Fruit fly (Drosophila melanogaster) whole organism, wandering third instar larva: ENCODE measurements around the gene Glut1.

Experiments
- Abd-B ChIP-seq: fragments of >200 bp; optimal IDR thresholded peaks from 2 replicates; lab custom pipeline; 2017; ENCODE audit warnings: missing biosample characterization, missing genetic modification characterization
- CG32264 ChIP-seq: fragments of 200-800 bp; sonication (Bioruptor generic); optimal IDR thresholded peaks from 2 replicates; lab custom pipeline; 2016; ENCODE audit warnings: missing biosample characterization, missing genetic modification characterization
- CG9705 ChIP-seq: fragments of 200-800 bp; sonication (Bioruptor generic); optimal IDR thresholded peaks from 2 replicates; lab custom pipeline; 2018; ENCODE audit warnings: missing biosample characterization, mild to moderate bottlenecking, missing genetic modification characterization
- CrebA ChIP-seq: fragments of 200-800 bp; sonication (Bioruptor generic); optimal IDR thresholded peaks from 2 replicates; lab custom pipeline; 2016; ENCODE audit warnings: missing biosample characterization, mild to moderate bottlenecking, missing genetic modification characterization, borderline replicate concordance
- Dfd ChIP-seq: fragments of >200 bp; optimal IDR thresholded peaks from 2 replicates; lab custom pipeline; 2017; ENCODE audit warnings: missing biosample characterization, missing genetic modification characterization
- GATAd ChIP-seq: sonication (Bioruptor generic); optimal IDR thresholded peaks from 2 replicates; lab custom pipeline; 2016; ENCODE audit warnings: missing biosample characterization, missing genetic modification characterization
- HLH106 ChIP-seq: fragments of 200-800 bp; optimal IDR thresholded peaks from 3 replicates; lab custom pipeline; 2019; ENCODE audit warnings: missing biosample characterization, mild to moderate bottlenecking, missing genetic modification characterization, moderate library complexity
- Hnf4 ChIP-seq: fragments of 200-800 bp; sonication (Bioruptor generic); optimal IDR thresholded peaks from 2 replicates; lab custom pipeline; 2016; ENCODE audit warnings: missing biosample characterization, mild to moderate bottlenecking, missing genetic modification characterization
- Hr78 ChIP-seq: fragments of >200 bp; optimal IDR thresholded peaks from 2 replicates; lab custom pipeline; 2017; ENCODE audit warnings: missing biosample characterization, missing genetic modification characterization
- Hr83 ChIP-seq: fragments of 200-300 bp; sonication (Bioruptor generic); optimal IDR thresholded peaks from 2 replicates; lab custom pipeline; 2016; ENCODE audit warnings: missing biosample characterization, mild to moderate bottlenecking, missing genetic modification characterization, moderate library complexity; ENCODE audit not compliant: poor library complexity, severe bottlenecking
- Jra ChIP-seq: sonication (Bioruptor generic); optimal IDR thresholded peaks from 2 replicates; lab custom pipeline; 2016; ENCODE audit warnings: missing biosample characterization, missing genetic modification characterization
- Mio ChIP-seq: sonication (Bioruptor generic); optimal IDR thresholded peaks from 2 replicates; lab custom pipeline; 2016; ENCODE audit warnings: missing biosample characterization, missing genetic modification characterization
- Myc ChIP-seq: fragments of >200 bp; optimal IDR thresholded peaks from 2 replicates; lab custom pipeline; 2017
- N ChIP-seq: fragments of >200 bp; optimal IDR thresholded peaks from 2 replicates; lab custom pipeline; 2018; ENCODE audit warnings: missing biosample characterization, missing external identifiers, missing genetic modification characterization
- OdsH ChIP-seq: fragments of 200-800 bp; sonication (Bioruptor generic); optimal IDR thresholded peaks from 2 replicates; lab custom pipeline; 2016; ENCODE audit warnings: missing biosample characterization, mild to moderate bottlenecking, missing genetic modification characterization
- Rel ChIP-seq, 2 experiments: fragments of 200-800 bp; sonication (Bioruptor generic) in 1 of 2; optimal IDR thresholded peaks; 2 replicates in 1 of 2; 3 replicates in 1 of 2; lab custom pipeline; 2016 to 2019; ENCODE audit warnings: mild to moderate bottlenecking in 2 of 2, missing biosample characterization in 2 of 2, missing genetic modification characterization in 2 of 2, moderate library complexity in 1 of 2
- Sp1 ChIP-seq: fragments of 200-800 bp; sonication (Bioruptor generic); optimal IDR thresholded peaks from 3 replicates; lab custom pipeline; 2019; ENCODE audit warnings: missing biosample characterization, mild to moderate bottlenecking, missing genetic modification characterization, moderate library complexity
- br ChIP-seq: fragments of 200-800 bp; sonication (Bioruptor generic); optimal IDR thresholded peaks from 2 replicates; lab custom pipeline; 2016; ENCODE audit warnings: missing biosample characterization, missing genetic modification characterization
- brk ChIP-seq: fragments of 200-800 bp; sonication (Bioruptor generic); optimal IDR thresholded peaks from 2 replicates; lab custom pipeline; 2016; ENCODE audit warnings: missing biosample characterization, mild to moderate bottlenecking, missing genetic modification characterization
- dl ChIP-seq, 2 experiments: fragments of 175-275, 200-275 bp in 1 of 2; fragments of 200-275 bp in 1 of 2; sonication (Bioruptor generic); optimal IDR thresholded peaks; lab custom pipeline; 2018; ENCODE audit warnings: mild to moderate bottlenecking in 2 of 2, missing biosample characterization in 2 of 2, missing genetic modification characterization in 2 of 2, moderate library complexity in 2 of 2; ENCODE audit not compliant: partially characterized antibody in 2 of 2, insufficient read depth in 1 of 2
- ey ChIP-seq: fragments of 200-800 bp; sonication (Bioruptor generic); optimal IDR thresholded peaks from 2 replicates; lab custom pipeline; 2016; ENCODE audit warnings: missing biosample characterization, missing genetic modification characterization
- foxo ChIP-seq, 2 experiments: fragments of 200-800 bp; sonication (Bioruptor generic); optimal IDR thresholded peaks; 2 replicates in 1 of 2; 3 replicates in 1 of 2; lab custom pipeline; 2016 to 2017; ENCODE audit warnings: missing biosample characterization in 2 of 2, missing genetic modification characterization in 2 of 2
- fru ChIP-seq: fragments of 200-800 bp; sonication (Bioruptor generic); optimal IDR thresholded peaks from 3 replicates; lab custom pipeline; 2016; ENCODE audit warnings: missing biosample characterization, mild to moderate bottlenecking, missing genetic modification characterization
- h ChIP-seq: fragments of 200-800 bp; sonication (Bioruptor generic); optimal IDR thresholded peaks from 3 replicates; lab custom pipeline; 2016; ENCODE audit warnings: missing biosample characterization, mild to moderate bottlenecking, missing genetic modification characterization
- jim ChIP-seq: fragments of 175-275, 200-325 bp; sonication (Bioruptor generic); optimal IDR thresholded peaks from 2 replicates; lab custom pipeline; 2016; ENCODE audit warnings: missing biosample characterization, mild to moderate bottlenecking, missing genetic modification characterization
- lola ChIP-seq: fragments of >200 bp; optimal IDR thresholded peaks from 2 replicates; lab custom pipeline; 2017; ENCODE audit warnings: missing biosample characterization, missing genetic modification characterization
- psq ChIP-seq: fragments of 200-800 bp; sonication (Bioruptor generic); optimal IDR thresholded peaks from 3 replicates; lab custom pipeline; 2017; ENCODE audit warnings: missing biosample characterization, mild to moderate bottlenecking, missing genetic modification characterization, moderate library complexity
- rgr ChIP-seq: fragments of 200-800 bp; sonication (Bioruptor generic); optimal IDR thresholded peaks from 3 replicates; lab custom pipeline; 2016; ENCODE audit warnings: missing biosample characterization, mild to moderate bottlenecking, missing genetic modification characterization
- sage ChIP-seq: fragments of 200-800 bp; sonication (Bioruptor generic); optimal IDR thresholded peaks from 2 replicates; lab custom pipeline; 2016; ENCODE audit warnings: missing biosample characterization, mild to moderate bottlenecking, missing genetic modification characterization
- sv ChIP-seq: fragments of 200-800 bp; sonication (Bioruptor generic); optimal IDR thresholded peaks from 3 replicates; lab custom pipeline; 2016; ENCODE audit warnings: missing biosample characterization, missing genetic modification characterization
- tai ChIP-seq: sonication (Bioruptor generic); optimal IDR thresholded peaks from 2 replicates; lab custom pipeline; 2016; ENCODE audit warnings: missing biosample characterization, missing genetic modification characterization
- usp ChIP-seq: fragments of >200 bp; optimal IDR thresholded peaks from 2 replicates; lab custom pipeline; 2017; ENCODE audit warnings: missing biosample characterization, missing genetic modification characterization
- woc ChIP-seq: sonication (Bioruptor generic); optimal IDR thresholded peaks from 2 replicates; lab custom pipeline; 2016; ENCODE audit warnings: missing biosample characterization, mild to moderate bottlenecking, missing genetic modification characterization

Gene Glut1

DNA sequence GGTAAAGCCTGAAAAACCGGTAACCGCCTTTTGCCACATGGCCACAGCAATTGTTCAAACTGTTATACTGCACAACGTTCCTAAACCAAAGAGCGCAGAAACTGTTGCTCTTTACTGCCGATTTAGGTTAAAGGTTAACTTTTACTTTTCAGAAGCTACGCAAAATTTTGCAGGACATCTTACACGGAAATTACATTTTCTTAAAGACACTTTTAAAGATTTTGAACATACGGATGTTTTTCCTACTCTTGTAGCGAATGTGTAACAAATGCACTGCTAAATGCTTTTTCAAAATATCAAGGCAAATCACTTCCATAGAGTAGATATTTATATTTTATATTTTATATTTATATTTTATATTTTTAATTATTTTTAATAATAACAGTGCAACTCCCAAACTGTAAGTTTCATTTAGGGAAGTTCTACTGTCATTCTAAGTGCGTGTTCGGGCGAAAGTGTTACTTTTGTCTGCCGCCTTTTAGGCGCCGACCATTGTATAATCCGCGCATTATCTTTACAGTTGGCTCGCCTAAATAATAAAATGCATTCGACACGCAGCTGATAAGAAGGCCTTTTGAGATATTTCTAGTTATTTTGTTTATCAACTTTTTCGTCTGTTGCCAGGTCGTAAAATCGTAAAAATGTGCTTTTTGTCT lies 31.5 kb upstream of the Glut1 start:
- no peak for TF ChIP-seq h (GFP tag; lab: Kevin White, UChicago)
- no peak for TF ChIP-seq Dfd (GFP tag; lab: Kevin White, UChicago)
- no peak for TF ChIP-seq foxo (GFP tag; optimal IDR thresholded peaks at IDR 0.05; lab: Kevin White, UChicago)
- TF ChIP-seq N (GFP tag; lab: Kevin White, UChicago), result no peak
- no peak for TF ChIP-seq Hr78
- TF ChIP-seq CG9705 (GFP tag; lab: Kevin White, UChicago), result no peak
- TF ChIP-seq lola, result no peak
- TF ChIP-seq Abd-B (GFP tag; lab: Kevin White, UChicago), result no peak
- no peak for TF ChIP-seq psq (GFP tag; lab: Kevin White, UChicago)
- TF ChIP-seq OdsH (GFP tag; lab: Kevin White, UChicago), result no peak
- no peak for TF ChIP-seq sv

DNA sequence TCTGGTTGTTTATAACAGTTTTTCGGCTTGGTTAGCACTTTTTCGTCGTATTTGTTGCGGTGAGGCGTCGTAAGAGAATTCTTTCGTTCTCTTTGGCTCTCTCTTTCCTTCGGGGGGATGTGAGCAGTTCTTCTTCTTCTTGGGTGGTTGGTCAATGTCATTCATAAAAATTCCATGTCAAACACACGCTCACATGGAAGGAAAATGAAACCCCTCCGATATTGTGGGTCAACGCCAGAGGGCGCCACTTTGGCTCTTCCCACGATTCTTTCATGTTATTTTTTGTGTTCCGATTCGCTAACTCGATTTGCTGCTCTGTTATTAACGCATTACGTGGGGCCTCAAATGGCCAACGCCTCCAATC lies 31.0 kb upstream of the Glut1 start:
- TF ChIP-seq CrebA (GFP tag; lab: Kevin White, UChicago), result no peak
- TF ChIP-seq Myc, result no peak

DNA sequence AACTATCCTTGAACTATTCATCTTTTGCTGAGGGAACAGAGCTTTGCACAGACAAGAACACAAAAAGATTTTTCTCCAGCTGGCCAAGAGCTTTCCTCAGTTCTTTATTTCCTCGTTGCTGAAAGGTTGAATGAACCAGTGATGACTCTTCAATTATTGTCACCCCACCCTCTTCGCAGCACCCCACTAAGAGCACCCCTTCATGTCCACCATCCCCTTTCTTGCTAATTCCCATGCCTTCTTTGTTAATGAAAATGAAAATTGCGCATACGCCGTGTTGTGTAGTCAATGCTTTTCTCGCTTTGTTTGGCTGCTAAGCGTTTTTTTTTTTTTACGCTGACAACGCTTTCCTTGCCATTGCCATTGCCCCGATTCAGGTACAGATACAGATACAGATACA lies 30.1 kb upstream of the Glut1 start:
- no peak for TF ChIP-seq Hr83 (GFP tag; lab: Kevin White, UChicago)
- no peak for TF ChIP-seq Hr78
- no peak for TF ChIP-seq foxo (GFP tag; optimal IDR thresholded peaks at IDR 0.05; lab: Kevin White, UChicago)
- TF ChIP-seq rgr (GFP tag; lab: Kevin White, UChicago), result no peak
- no peak for TF ChIP-seq lola
- TF ChIP-seq brk (GFP tag; lab: Kevin White, UChicago), result no peak
- no peak for TF ChIP-seq br (GFP tag; lab: Kevin White, UChicago)
- TF ChIP-seq N (GFP tag; lab: Kevin White, UChicago), result no peak
- TF ChIP-seq Myc, result no peak
- no peak for TF ChIP-seq CG32264
- TF ChIP-seq Sp1 (GFP tag; lab: Kevin White, UChicago), result no peak
- TF ChIP-seq tai, result no peak
- TF ChIP-seq sv, result no peak
- TF ChIP-seq Dfd (GFP tag; lab: Kevin White, UChicago), result no peak
- no peak for TF ChIP-seq woc (GFP tag; lab: Kevin White, UChicago)
- TF ChIP-seq usp, result no peak

DNA sequence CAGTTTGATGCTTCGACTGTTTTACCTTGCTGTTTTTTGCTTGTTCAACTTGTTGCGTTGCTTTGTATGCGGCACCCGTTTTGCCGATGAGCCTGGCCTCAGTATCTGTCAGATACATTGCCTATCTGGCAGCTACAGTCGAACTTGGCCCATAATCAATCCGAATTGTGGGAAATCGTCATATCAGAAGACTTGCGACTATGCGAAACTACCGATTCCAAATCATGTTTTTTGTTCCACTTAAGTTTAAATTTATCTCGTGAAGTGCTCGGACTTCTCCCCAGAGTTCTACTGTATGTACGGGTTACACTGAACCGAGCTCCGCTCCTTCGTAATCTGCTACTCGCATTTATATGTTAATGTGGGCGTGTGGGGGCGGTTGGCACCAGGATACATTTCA lies 29.6 kb upstream of the Glut1 start:
- TF ChIP-seq ey (GFP tag; lab: Kevin White, UChicago), result no peak
- no peak for TF ChIP-seq Myc
- TF ChIP-seq Sp1 (GFP tag; lab: Kevin White, UChicago), result no peak
- TF ChIP-seq CG32264, result no peak
- no peak for TF ChIP-seq Hnf4 (GFP tag; lab: Kevin White, UChicago)
- no peak for TF ChIP-seq psq (GFP tag; lab: Kevin White, UChicago)
- no peak for TF ChIP-seq Mio (GFP tag; lab: Kevin White, UChicago)
- no peak for TF ChIP-seq foxo (GFP tag; optimal IDR thresholded peaks at IDR 0.05; lab: Kevin White, UChicago)
- TF ChIP-seq lola, result no peak
- TF ChIP-seq fru (GFP tag; lab: Kevin White, UChicago), result no peak
- TF ChIP-seq brk (GFP tag; lab: Kevin White, UChicago), result no peak
- no peak for TF ChIP-seq Jra (GFP tag; lab: Kevin White, UChicago)
- no peak for TF ChIP-seq rgr (GFP tag; lab: Kevin White, UChicago)
- TF ChIP-seq dl (GFP tag; optimal IDR thresholded peaks at IDR 0.05; lab: Kevin White, UChicago; ENCODE audit: insufficient read depth in 1 of 2, partially characterized antibody in 2 of 2), result no peak
- no peak for TF ChIP-seq Dfd (GFP tag; lab: Kevin White, UChicago)
- TF ChIP-seq, all 38 proteins: peak for 0

DNA sequence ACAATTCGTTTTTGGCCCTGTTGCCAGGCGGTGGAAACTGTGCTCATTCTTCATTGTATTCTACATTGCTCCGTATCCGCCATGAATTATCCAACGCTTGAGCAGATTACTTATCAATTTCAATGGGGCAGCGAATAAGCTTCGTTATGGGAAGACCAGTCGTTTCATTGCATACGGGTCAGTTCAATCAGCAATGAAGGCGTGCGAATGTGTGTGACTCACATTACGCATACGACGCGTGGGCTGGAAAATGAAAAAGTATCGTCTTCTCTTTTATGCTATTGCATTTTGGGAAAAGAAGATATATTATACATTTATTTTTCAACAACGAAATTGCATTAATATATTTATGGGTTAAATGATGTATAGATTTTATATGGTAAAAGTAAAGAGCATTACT lies 28.9 kb upstream of the Glut1 start:
- no peak for TF ChIP-seq jim (GFP tag; lab: Kevin White, UChicago)
- TF ChIP-seq HLH106, result no peak
- no peak for TF ChIP-seq Sp1 (GFP tag; lab: Kevin White, UChicago)
- no peak for TF ChIP-seq sage (GFP tag; lab: Kevin White, UChicago)
- no peak for TF ChIP-seq GATAd (GFP tag; lab: Kevin White, UChicago)
- TF ChIP-seq foxo (GFP tag; optimal IDR thresholded peaks at IDR 0.05; lab: Kevin White, UChicago), result no peak
- TF ChIP-seq Rel (GFP tag; optimal IDR thresholded peaks at IDR 0.05; lab: Kevin White, UChicago), result no peak
- peak; percentile 14 for TF ChIP-seq Rel (tag; optimal IDR thresholded peaks at IDR 0.05; lab: Kevin White, UChicago)
- no peak for TF ChIP-seq h (GFP tag; lab: Kevin White, UChicago)
